Worm (Caenorhabditis elegans) whole organism, L3 larva: Measurements from ENCODE around the gene str-44.

Experiments used
- R02D3.7 ChIP-seq: fragments of 150-350 bp; optimal IDR thresholded peaks from 2 replicates; lab custom pipeline; 2014; ENCODE audit warnings: missing biosample characterization, missing genetic modification characterization
- ZK546.5 ChIP-seq: sonication (generic microtip); optimal IDR thresholded peaks from 2 replicates; lab custom pipeline; 2017; ENCODE audit warnings: missing biosample characterization, missing genetic modification characterization
- aly-2 ChIP-seq: fragments of 150-350 bp; optimal IDR thresholded peaks from 2 replicates; lab custom pipeline; 2014; ENCODE audit warnings: missing biosample characterization, missing genetic modification characterization
- ama-1 ChIP-seq: fragments of 150-350 bp; optimal IDR thresholded peaks from 2 replicates; lab custom pipeline; 2018
- ceh-16 ChIP-seq: sonication (generic microtip); optimal IDR thresholded peaks from 2 replicates; lab custom pipeline; 2017; ENCODE audit warnings: missing biosample characterization, missing genetic modification characterization
- ceh-28 ChIP-seq: fragments of 150-350 bp; optimal IDR thresholded peaks from 2 replicates; lab custom pipeline; 2014; ENCODE audit warnings: missing biosample characterization, missing genetic modification reagents, missing genetic modification characterization
- ceh-82 ChIP-seq: fragments of 150-350 bp; optimal IDR thresholded peaks from 2 replicates; lab custom pipeline; 2014; ENCODE audit warnings: missing biosample characterization, missing genetic modification characterization
- ceh-9 ChIP-seq: sonication (generic microtip); optimal IDR thresholded peaks from 2 replicates; lab custom pipeline; 2018; ENCODE audit warnings: missing biosample characterization, missing genetic modification characterization
- daf-12 ChIP-seq: fragments of 150-350 bp; optimal IDR thresholded peaks from 2 replicates; lab custom pipeline; 2014; ENCODE audit warnings: missing biosample characterization, missing genetic modification reagents, missing genetic modification characterization
- egl-27 ChIP-seq: sonication (generic microtip); optimal IDR thresholded peaks from 4 replicates; lab custom pipeline; 2017; ENCODE audit warnings: missing biosample characterization, missing genetic modification reagents, missing genetic modification characterization
- egl-5 ChIP-seq: fragments of 150-350 bp; optimal IDR thresholded peaks from 2 replicates; lab custom pipeline; 2017; ENCODE audit warnings: missing biosample characterization, missing genetic modification reagents, missing genetic modification characterization, inconsistent platforms
- elt-1 ChIP-seq: fragments of 150-350 bp; optimal IDR thresholded peaks from 2 replicates; lab custom pipeline; 2014; ENCODE audit warnings: missing biosample characterization, missing genetic modification characterization
- elt-2 ChIP-seq: sonication (generic microtip); optimal IDR thresholded peaks from 2 replicates; lab custom pipeline; 2016; ENCODE audit warnings: missing genetic modification reagents, mild to moderate bottlenecking, missing genetic modification characterization, missing compliant biosample characterization
- elt-3 ChIP-seq, 3 experiments: fragments of 150-350 bp in 1 of 3; sonication (generic microtip) in 2 of 3; optimal IDR thresholded peaks; 2 replicates in 2 of 3; 4 replicates in 1 of 3; lab custom pipeline; 2014 to 2017; ENCODE audit warnings: missing biosample characterization in 3 of 3, missing genetic modification characterization in 3 of 3
- eor-1 ChIP-seq, 2 experiments: fragments of 150-350 bp; optimal IDR thresholded peaks; 2 replicates each; lab custom pipeline; 2014 to 2018; ENCODE audit warnings: missing biosample characterization in 2 of 2, missing genetic modification characterization in 2 of 2
- fkh-10 ChIP-seq: sonication (generic microtip); optimal IDR thresholded peaks from 2 replicates; lab custom pipeline; 2017; ENCODE audit warnings: missing biosample characterization, missing genetic modification reagents, missing genetic modification characterization
- fkh-2 ChIP-seq: fragments of 150-350 bp; optimal IDR thresholded peaks from 2 replicates; lab custom pipeline; 2014; ENCODE audit warnings: missing biosample characterization, missing genetic modification reagents, missing genetic modification characterization
- fos-1 ChIP-seq: fragments of 150-350 bp; optimal IDR thresholded peaks from 2 replicates; lab custom pipeline; 2014; ENCODE audit warnings: missing biosample characterization, missing genetic modification characterization
- hmg-11 ChIP-seq: sonication (generic microtip); optimal IDR thresholded peaks from 2 replicates; lab custom pipeline; 2016; ENCODE audit warnings: missing genetic modification characterization, missing compliant biosample characterization
- jun-1 ChIP-seq: fragments of 150-350 bp; optimal IDR thresholded peaks from 2 replicates; lab custom pipeline; 2014; ENCODE audit warnings: missing biosample characterization, missing genetic modification reagents, missing genetic modification characterization
- lin-15B ChIP-seq: fragments of 150-350 bp; optimal IDR thresholded peaks from 2 replicates; lab custom pipeline; 2014; ENCODE audit warnings: missing biosample characterization, missing genetic modification characterization
- lin-39 ChIP-seq: fragments of 150-350 bp; optimal IDR thresholded peaks from 2 replicates; lab custom pipeline; 2018; ENCODE audit warnings: missing biosample characterization, missing genetic modification reagents, missing genetic modification characterization
- lsy-12 ChIP-seq: sonication (generic microtip); optimal IDR thresholded peaks from 2 replicates; lab custom pipeline; 2016; ENCODE audit warnings: mild to moderate bottlenecking, missing genetic modification characterization, missing compliant biosample characterization
- mdl-1 ChIP-seq: fragments of 150-350 bp; optimal IDR thresholded peaks from 2 replicates; lab custom pipeline; 2014; ENCODE audit warnings: missing biosample characterization, missing genetic modification characterization
- mml-1 ChIP-seq: fragments of 150-350 bp; sonication (generic microtip); optimal IDR thresholded peaks from 3 replicates; lab custom pipeline; 2014; ENCODE audit warnings: missing biosample characterization, missing genetic modification characterization
- nfya-1 ChIP-seq: sonication (generic microtip); optimal IDR thresholded peaks from 2 replicates; lab custom pipeline; 2017; ENCODE audit warnings: missing genetic modification characterization, mild to moderate bottlenecking, missing compliant biosample characterization, antibody characterized with exemption, moderate library complexity; ENCODE audit not compliant: insufficient read depth
- nhr-11 ChIP-seq: fragments of 150-350 bp; optimal IDR thresholded peaks from 2 replicates; lab custom pipeline; 2014; ENCODE audit warnings: missing biosample characterization, missing genetic modification characterization
- nhr-12 ChIP-seq: fragments of 150-350 bp; optimal IDR thresholded peaks from 2 replicates; lab custom pipeline; 2014; ENCODE audit warnings: missing biosample characterization, missing genetic modification characterization
- nhr-23 ChIP-seq: fragments of 150-350 bp; optimal IDR thresholded peaks from 2 replicates; lab custom pipeline; 2014; ENCODE audit warnings: missing biosample characterization, missing genetic modification reagents, missing genetic modification characterization
- nhr-237 ChIP-seq: fragments of 150-350 bp; optimal IDR thresholded peaks from 2 replicates; lab custom pipeline; 2014; ENCODE audit warnings: missing biosample characterization, missing genetic modification characterization
- nhr-25 ChIP-seq: sonication (generic microtip); optimal IDR thresholded peaks from 2 replicates; lab custom pipeline; 2017; ENCODE audit warnings: missing biosample characterization, missing genetic modification characterization
- nhr-28 ChIP-seq: fragments of 150-350 bp; optimal IDR thresholded peaks from 2 replicates; lab custom pipeline; 2014; ENCODE audit warnings: missing biosample characterization, missing genetic modification characterization
- nhr-43 ChIP-seq: sonication (generic microtip); optimal IDR thresholded peaks from 2 replicates; lab custom pipeline; 2016; ENCODE audit warnings: mild to moderate bottlenecking, missing genetic modification characterization, missing compliant biosample characterization; ENCODE audit not compliant: poor library complexity, severe bottlenecking
- nhr-67 ChIP-seq: fragments of 150-350 bp; optimal IDR thresholded peaks from 2 replicates; lab custom pipeline; 2014; ENCODE audit warnings: missing biosample characterization, missing genetic modification characterization
- nhr-76 ChIP-seq: fragments of 150-350 bp; sonication (generic microtip); optimal IDR thresholded peaks from 5 replicates; lab custom pipeline; 2014; ENCODE audit warnings: missing biosample characterization, missing genetic modification characterization
- nhr-77 ChIP-seq: fragments of 150-350 bp; optimal IDR thresholded peaks from 2 replicates; lab custom pipeline; 2014; ENCODE audit warnings: missing biosample characterization, missing genetic modification characterization
- pha-4 ChIP-seq: fragments of 150-350 bp; optimal IDR thresholded peaks from 2 replicates; lab custom pipeline; 2014; ENCODE audit warnings: missing biosample characterization, missing genetic modification reagents, missing genetic modification characterization
- pqm-1 ChIP-seq: fragments of 150-350 bp; optimal IDR thresholded peaks from 2 replicates; lab custom pipeline; 2017; ENCODE audit warnings: missing biosample characterization, missing genetic modification characterization, inconsistent platforms
- sea-2 ChIP-seq: fragments of 150-350 bp; sonication (generic microtip); optimal IDR thresholded peaks from 4 replicates; lab custom pipeline; 2014; ENCODE audit warnings: missing biosample characterization, missing genetic modification reagents, missing genetic modification characterization
- skn-1 ChIP-seq: fragments of 150-350 bp; optimal IDR thresholded peaks from 2 replicates; lab custom pipeline; 2014; ENCODE audit warnings: missing biosample characterization, missing genetic modification characterization
- snpc-4 ChIP-seq: fragments of 150-350 bp; optimal IDR thresholded peaks from 2 replicates; lab custom pipeline; 2014; ENCODE audit warnings: missing biosample characterization, missing genetic modification characterization
- tbx-2 ChIP-seq: sonication (generic microtip); optimal IDR thresholded peaks from 2 replicates; lab custom pipeline; 2016; ENCODE audit warnings: mild to moderate bottlenecking, missing genetic modification characterization, missing compliant biosample characterization
- unc-39 ChIP-seq: sonication (generic microtip); optimal IDR thresholded peaks from 4 replicates; lab custom pipeline; 2017; ENCODE audit warnings: missing biosample characterization, missing genetic modification characterization
- unc-62 ChIP-seq: fragments of 150-350 bp; sonication (generic microtip); optimal IDR thresholded peaks from 4 replicates; lab custom pipeline; 2014; ENCODE audit warnings: missing biosample characterization, missing genetic modification reagents, missing genetic modification characterization
- zag-1 ChIP-seq: fragments of 150-350 bp; optimal IDR thresholded peaks from 2 replicates; lab custom pipeline; 2014; ENCODE audit warnings: missing biosample characterization, missing genetic modification characterization
- ztf-11 ChIP-seq: fragments of 150-350 bp; optimal IDR thresholded peaks from 2 replicates; lab custom pipeline; 2014; ENCODE audit warnings: missing biosample characterization, missing genetic modification characterization
- ztf-4 ChIP-seq: fragments of 150-350 bp; optimal IDR thresholded peaks from 2 replicates; lab custom pipeline; 2014; ENCODE audit warnings: missing biosample characterization, missing genetic modification characterization

Gene str-44

ce11 chrIV:7188030-7188429, 11.0 kb downstream of the str-44 start, which contains the start of gene C42D4.13:
Gene C42D4.13 (minus strand): TSS chrIV:7188130.
- TF ChIP-seq nhr-12 (no peak), snpc-4 (tag; lab: Kevin White, UChicago) (no peak), jun-1 (tag; lab: Kevin White, UChicago) (no peak), ZK546.5 (tag; lab: Kevin White, UChicago) (no peak), skn-1 (tag; lab: Kevin White, UChicago) (no peak), lin-39 (tag; lab: Kevin White, UChicago) (no peak), ceh-9 (no peak)

DNA sequence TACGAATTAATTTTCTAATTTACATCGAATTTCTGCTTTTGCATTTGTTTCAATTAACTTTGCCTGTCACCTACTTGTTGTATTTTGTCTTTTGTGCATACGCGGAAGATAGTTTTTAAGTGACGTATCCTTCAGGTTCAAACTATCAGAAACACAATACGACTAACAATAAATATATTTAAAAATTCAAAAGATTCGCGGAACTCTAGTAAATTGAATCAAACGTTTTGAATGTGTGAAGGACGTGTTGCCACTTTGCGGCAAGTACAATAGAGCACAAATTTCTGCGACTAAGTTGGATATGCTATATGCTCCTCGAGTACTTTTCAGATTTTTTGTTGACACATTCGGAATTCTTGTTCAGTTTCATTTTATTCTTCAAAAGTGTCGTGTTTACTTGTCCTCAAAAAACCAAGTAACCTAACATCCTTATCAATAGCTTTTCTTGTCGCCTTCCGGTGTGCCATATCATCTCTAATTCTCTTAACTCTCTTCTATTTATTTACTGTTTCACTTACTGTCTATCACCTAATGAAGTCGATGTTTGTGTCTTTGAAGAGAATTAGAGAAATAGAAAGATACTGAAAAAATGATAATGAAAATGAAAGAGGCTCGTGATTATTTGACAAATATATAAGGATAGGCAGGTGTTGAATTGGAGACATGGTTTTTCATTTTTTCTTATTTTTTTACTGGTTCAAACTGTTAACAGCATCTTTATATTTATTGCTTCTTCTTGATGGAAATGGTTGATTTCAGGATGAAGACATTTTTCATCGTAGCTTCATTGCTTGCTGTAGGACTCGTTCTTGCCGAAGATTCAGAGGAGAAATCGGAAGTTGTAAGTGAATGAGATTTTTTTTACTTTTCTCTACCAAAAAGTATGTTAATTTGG, 11.8 kb downstream of the str-44 start, which contains the start of gene srlf-7:
TSS of gene srlf-7 (plus strand) at position 760 of the 895 bp plus-strand sequence.
- TF ChIP-seq skn-1 (tag; lab: Kevin White, UChicago) = peak; percentile 55
- no peak for TF ChIP-seq tbx-2 (tag; lab: Kevin White, UChicago)
- TF ChIP-seq nhr-43 (tag; lab: Kevin White, UChicago) = peak; percentile 11
- TF ChIP-seq nhr-67 (tag; lab: Kevin White, UChicago) = no peak
- no peak for TF ChIP-seq lin-15B (tag; lab: Kevin White, UChicago)
- TF ChIP-seq aly-2 (tag; lab: Kevin White, UChicago) = no peak
- no peak for TF ChIP-seq hmg-11 (tag; lab: Kevin White, UChicago)
- peak; percentile 30 to 89 (median 45) for TF ChIP-seq elt-3 (tag; optimal IDR thresholded peaks at IDR 0.05; lab: Kevin White, UChicago)
- no peak for TF ChIP-seq fkh-2 (tag; lab: Kevin White, UChicago)
- no peak for TF ChIP-seq mdl-1 (tag; lab: Kevin White, UChicago)
- no peak for TF ChIP-seq fos-1 (tag; lab: Kevin White, UChicago)
- peak; percentile 62 for TF ChIP-seq ceh-28
- TF ChIP-seq pha-4 (tag; lab: Kevin White, UChicago) = peak; percentile 97
- TF ChIP-seq R02D3.7 (tag; lab: Kevin White, UChicago) = no peak
- TF ChIP-seq mml-1 = no peak
- TF ChIP-seq ZK546.5 (tag; lab: Kevin White, UChicago) = no peak
- no peak for TF ChIP-seq nhr-25 (tag; lab: Kevin White, UChicago)
- no peak for TF ChIP-seq lsy-12 (tag; lab: Kevin White, UChicago)
- TF ChIP-seq ztf-4 = no peak
- no peak for TF ChIP-seq ceh-82 (tag; lab: Kevin White, UChicago)
- no peak for TF ChIP-seq ceh-16 (tag; lab: Kevin White, UChicago)
- TF ChIP-seq nhr-11 = no peak
- TF ChIP-seq nhr-77 = no peak
- TF ChIP-seq snpc-4 (tag; lab: Kevin White, UChicago) = peak; percentile 9
- TF ChIP-seq ama-1 (lab: Kevin White, UChicago) = no peak
- no peak for TF ChIP-seq nhr-237 (tag; lab: Kevin White, UChicago)
- TF ChIP-seq elt-1 (tag; lab: Kevin White, UChicago) = no peak
- no peak for TF ChIP-seq lin-39 (tag; lab: Kevin White, UChicago)
- TF ChIP-seq nhr-12 = no peak
- TF ChIP-seq sea-2 (GFP tag; lab: Kevin White, UChicago) = no peak
- no peak for TF ChIP-seq nhr-28 (tag; lab: Kevin White, UChicago)
- TF ChIP-seq ceh-9 = no peak
- no peak for TF ChIP-seq egl-27
- peak; percentile 100 for TF ChIP-seq pqm-1 (tag; lab: Kevin White, UChicago)
- no peak for TF ChIP-seq daf-12 (tag; lab: Kevin White, UChicago)
- no peak for TF ChIP-seq egl-5 (tag; lab: Kevin White, UChicago)
- peak; percentile 88 for TF ChIP-seq jun-1 (tag; lab: Kevin White, UChicago)
- no peak for TF ChIP-seq unc-39 (tag; lab: Kevin White, UChicago)
- peak; percentile 65 for TF ChIP-seq fkh-10
- peak; percentile 71 for TF ChIP-seq nhr-23 (tag; lab: Kevin White, UChicago)
- TF ChIP-seq elt-2 (tag; lab: Kevin White, UChicago) = peak; percentile 99
- TF ChIP-seq eor-1 (tag; optimal IDR thresholded peaks at IDR 0.05; lab: Kevin White, UChicago) = no peak
- no peak for TF ChIP-seq nhr-76 (tag; lab: Kevin White, UChicago)
- TF ChIP-seq unc-62 (GFP tag; lab: Kevin White, UChicago) = no peak
- TF ChIP-seq nfya-1 (tag; lab: Kevin White, UChicago) = no peak
- no peak for TF ChIP-seq ztf-11 (tag; lab: Kevin White, UChicago)
- TF ChIP-seq zag-1 (tag; lab: Kevin White, UChicago) = no peak
